Worm (Caenorhabditis elegans) whole organism, young adult: ENCODE measurements around the gene madf-8.

Source experiments
- D2030.7 ChIP-seq: fragments of 200-800 bp; sonication (Bioruptor generic); IDR thresholded peaks from 2 replicates; pipeline ENCODE4 v1.3.6; 2022; ENCODE audit warnings: missing genetic modification reagents, missing genetic modification characterization, missing compliant biosample characterization
- F33H1.4 ChIP-seq: fragments of 200-800 bp; sonication (Bioruptor generic); IDR thresholded peaks from 2 replicates; pipeline ENCODE4 v1.3.6; 2022; ENCODE audit warnings: missing genetic modification reagents, missing genetic modification characterization, missing compliant biosample characterization
- F39B2.1 ChIP-seq: fragments of 200-800 bp; sonication (Bioruptor generic); IDR thresholded peaks from 2 replicates; pipeline ENCODE4 v1.3.6; 2022; ENCODE audit warnings: missing genetic modification reagents, missing genetic modification characterization, missing compliant biosample characterization
- F49E8.2 ChIP-seq: sonication (generic microtip); optimal IDR thresholded peaks from 3 replicates; lab custom pipeline; 2017; ENCODE audit warnings: missing genetic modification characterization, mild to moderate bottlenecking, missing compliant biosample characterization, antibody characterized with exemption, moderate library complexity; ENCODE audit not compliant: insufficient read depth
- K11D2.4 ChIP-seq: fragments of 200-800 bp; sonication (Bioruptor generic); IDR thresholded peaks from 2 replicates; pipeline ENCODE4 v1.3.6; 2022; ENCODE audit warnings: missing genetic modification reagents, missing genetic modification characterization, missing compliant biosample characterization
- T26A5.8 ChIP-seq: sonication (generic microtip); optimal IDR thresholded peaks from 2 replicates; lab custom pipeline; 2016; ENCODE audit warnings: missing genetic modification characterization, missing compliant biosample characterization
- Y79H2A.3 ChIP-seq: fragments of 200-800 bp; sonication (Bioruptor generic); conservative IDR thresholded peaks from 2 replicates; pipeline ENCODE4 v1.3.6; 2022; ENCODE audit warnings: missing genetic modification reagents, missing genetic modification characterization, missing compliant biosample characterization
- ZK185.1 ChIP-seq: sonication (generic microtip); optimal IDR thresholded peaks from 2 replicates; lab custom pipeline; 2016; ENCODE audit warnings: mild to moderate bottlenecking, missing genetic modification characterization, missing compliant biosample characterization; ENCODE audit not compliant: poor library complexity, severe bottlenecking
- aptf-3 ChIP-seq: fragments of 200-800 bp; sonication (Bioruptor generic); IDR thresholded peaks from 2 replicates; pipeline ENCODE4 v1.3.6; 2022; ENCODE audit warnings: missing genetic modification characterization, missing compliant biosample characterization
- athp-1 ChIP-seq: sonication (generic microtip); optimal IDR thresholded peaks from 2 replicates; lab custom pipeline; 2017; ENCODE audit warnings: mild to moderate bottlenecking, missing genetic modification characterization, missing compliant biosample characterization
- attf-6 ChIP-seq: fragments of 200-800 bp; sonication (Bioruptor generic); IDR thresholded peaks from 2 replicates; pipeline ENCODE4 v1.3.6; 2022; ENCODE audit warnings: missing genetic modification reagents, missing genetic modification characterization, missing compliant biosample characterization
- bed-2 ChIP-seq: fragments of 200-800 bp; sonication (Bioruptor generic); IDR thresholded peaks from 2 replicates; pipeline ENCODE4 v1.3.6; 2022; ENCODE audit warnings: missing genetic modification reagents, missing genetic modification characterization, missing compliant biosample characterization
- cebp-1 ChIP-seq, 2 experiments: fragments of 200-800 bp in 1 of 2; sonication (Bioruptor generic) in 1 of 2; sonication (generic microtip) in 1 of 2; IDR thresholded peaks in 1 of 2; optimal IDR thresholded peaks in 1 of 2; 2 replicates each; pipeline versions ENCODE4 v1.3.6 to Lab custom; 2017 to 2022; ENCODE audit warnings: missing compliant biosample characterization in 2 of 2, missing genetic modification characterization in 2 of 2, mild to moderate bottlenecking in 1 of 2, missing genetic modification reagents in 1 of 2, moderate library complexity in 1 of 2
- cebp-2 ChIP-seq: fragments of 200-800 bp; sonication (Bioruptor generic); IDR thresholded peaks from 2 replicates; pipeline ENCODE4 v1.3.6; 2022; ENCODE audit warnings: missing genetic modification characterization, missing compliant biosample characterization
- ceh-100 ChIP-seq: fragments of 200-800 bp; sonication (Bioruptor generic); IDR thresholded peaks from 2 replicates; pipeline ENCODE4 v1.3.6; 2022; ENCODE audit warnings: missing genetic modification reagents, missing genetic modification characterization, missing compliant biosample characterization
- ceh-27 ChIP-seq: fragments of 200-800 bp; sonication (Bioruptor generic); optimal IDR thresholded peaks from 2 replicates; lab custom pipeline; 2018; ENCODE audit warnings: mild to moderate bottlenecking, missing genetic modification characterization, moderate library complexity, missing compliant biosample characterization
- ceh-40 ChIP-seq: fragments of 200-800 bp; sonication (Bioruptor generic); IDR thresholded peaks from 2 replicates; pipeline ENCODE4 v1.3.6; 2022; ENCODE audit warnings: missing genetic modification characterization, missing compliant biosample characterization
- chd-7 ChIP-seq: sonication (generic microtip); optimal IDR thresholded peaks from 2 replicates; lab custom pipeline; 2016; ENCODE audit warnings: mild to moderate bottlenecking, missing genetic modification characterization, moderate library complexity, missing compliant biosample characterization
- dox-1 ChIP-seq: fragments of 200-800 bp; sonication (Bioruptor generic); IDR thresholded peaks from 2 replicates; pipeline ENCODE4 v1.3.6; 2022; ENCODE audit warnings: missing genetic modification reagents, missing genetic modification characterization, missing compliant biosample characterization
- dpl-1 ChIP-seq: fragments of 150-350 bp; optimal IDR thresholded peaks from 2 replicates; lab custom pipeline; 2014; ENCODE audit warnings: missing biosample characterization, missing genetic modification reagents, missing genetic modification characterization
- efl-1 ChIP-seq: fragments of 150-350 bp; optimal IDR thresholded peaks from 2 replicates; lab custom pipeline; 2014; ENCODE audit warnings: missing biosample characterization, missing genetic modification reagents, missing genetic modification characterization
- egl-44 ChIP-seq: fragments of 200-800 bp; sonication (Bioruptor generic); IDR thresholded peaks from 2 replicates; pipeline ENCODE4 v1.3.6; 2022; ENCODE audit warnings: missing genetic modification reagents, missing genetic modification characterization, missing compliant biosample characterization
- ekl-4 ChIP-seq: fragments of 200-800 bp; sonication (Bioruptor generic); IDR thresholded peaks from 2 replicates; pipeline ENCODE4 v1.3.6; 2022; ENCODE audit warnings: missing genetic modification reagents, missing genetic modification characterization, missing compliant biosample characterization
- him-1 ChIP-seq: sonication (generic microtip); optimal IDR thresholded peaks from 2 replicates; lab custom pipeline; 2016; ENCODE audit warnings: missing genotype, missing genetic modification reagents, missing genetic modification characterization, missing compliant biosample characterization
- hsf-1 ChIP-seq: fragments of 200-800 bp; sonication (Bioruptor generic); IDR thresholded peaks from 2 replicates; pipeline ENCODE4 v1.3.6; 2022; ENCODE audit warnings: missing genetic modification reagents, missing genetic modification characterization, missing compliant biosample characterization
- lag-1 ChIP-seq: fragments of 200-800 bp; sonication (Bioruptor generic); IDR thresholded peaks from 2 replicates; pipeline ENCODE4 v1.3.6; 2022; ENCODE audit warnings: missing genetic modification reagents, missing genetic modification characterization, missing compliant biosample characterization
- lin-35 ChIP-seq, 3 experiments: fragments of 150-350 bp in 2 of 3; sonication (generic microtip) in 1 of 3; optimal IDR thresholded peaks; 2 replicates each; lab custom pipeline; 2014 to 2018; ENCODE audit warnings: missing biosample characterization in 3 of 3, missing genetic modification characterization in 3 of 3, missing genetic modification reagents in 3 of 3
- lin-54 ChIP-seq: fragments of 200-800 bp; sonication (Bioruptor generic); optimal IDR thresholded peaks from 2 replicates; lab custom pipeline; 2018; ENCODE audit warnings: mild to moderate bottlenecking, missing genetic modification characterization, missing compliant biosample characterization
- lir-1 ChIP-seq: fragments of 200-800 bp; sonication (Bioruptor generic); conservative IDR thresholded peaks from 2 replicates; pipeline ENCODE4 v1.3.6; 2022; ENCODE audit warnings: missing genetic modification reagents, missing genetic modification characterization, missing compliant biosample characterization
- lsl-1 ChIP-seq: fragments of 200-800 bp; sonication (Bioruptor generic); optimal IDR thresholded peaks from 2 replicates; lab custom pipeline; 2018; ENCODE audit warnings: mild to moderate bottlenecking, missing genetic modification characterization, moderate library complexity, missing compliant biosample characterization
- madf-6 ChIP-seq: fragments of 200-800 bp; sonication (Bioruptor generic); IDR thresholded peaks from 2 replicates; pipeline ENCODE4 v1.3.6; 2022; ENCODE audit warnings: missing genetic modification reagents, missing genetic modification characterization, missing compliant biosample characterization
- madf-8 ChIP-seq: fragments of 200-800 bp; sonication (Bioruptor generic); conservative IDR thresholded peaks from 2 replicates; pipeline ENCODE4 v1.3.6; 2022; ENCODE audit warnings: missing genetic modification reagents, missing genetic modification characterization, missing compliant biosample characterization
- mcd-1 ChIP-seq: fragments of 200-800 bp; sonication (Bioruptor generic); IDR thresholded peaks from 2 replicates; pipeline ENCODE4 v1.3.6; 2022; ENCODE audit warnings: missing genetic modification reagents, missing genetic modification characterization, missing compliant biosample characterization
- nfya-1 ChIP-seq: sonication (generic microtip); optimal IDR thresholded peaks from 2 replicates; lab custom pipeline; 2017; ENCODE audit warnings: antibody characterized with exemption, missing compliant biosample characterization, missing genetic modification characterization, borderline replicate concordance; ENCODE audit not compliant: insufficient read depth
- nhr-179 ChIP-seq: sonication (generic microtip); optimal IDR thresholded peaks from 2 replicates; lab custom pipeline; 2016; ENCODE audit warnings: mild to moderate bottlenecking, missing genetic modification characterization, missing compliant biosample characterization
- nhr-80 ChIP-seq: sonication (generic microtip); optimal IDR thresholded peaks from 2 replicates; lab custom pipeline; 2016; ENCODE audit warnings: missing genetic modification characterization, missing compliant biosample characterization
- pbrm-1 ChIP-seq: fragments of 200-800 bp; sonication (Bioruptor generic); IDR thresholded peaks from 2 replicates; pipeline ENCODE4 v1.3.6; 2022; ENCODE audit warnings: missing genetic modification reagents, missing genetic modification characterization, missing compliant biosample characterization
- rpc-1 ChIP-seq, 2 experiments: fragments of 150-350 bp in 1 of 2; sonication (generic microtip) in 1 of 2; optimal IDR thresholded peaks; 2 replicates each; lab custom pipeline; 2014 to 2018; ENCODE audit warnings: missing biosample characterization in 1 of 2, missing genetic modification characterization in 1 of 2, missing genetic modification reagents in 1 of 2, missing genotype in 1 of 2
- sea-2 ChIP-seq: fragments of 200-800 bp; sonication (Bioruptor generic); IDR thresholded peaks from 2 replicates; pipeline ENCODE4 v1.3.6; 2022; ENCODE audit warnings: missing genetic modification characterization, missing compliant biosample characterization
- somi-1 ChIP-seq: fragments of 200-800 bp; sonication (Bioruptor generic); optimal IDR thresholded peaks from 2 replicates; lab custom pipeline; 2018; ENCODE audit warnings: mild to moderate bottlenecking, missing genetic modification characterization, missing compliant biosample characterization
- tbp1 ChIP-seq: fragments of 200-800 bp; sonication (Bioruptor generic); optimal IDR thresholded peaks from 2 replicates; lab custom pipeline; 2018; ENCODE audit warnings: mild to moderate bottlenecking, missing genetic modification characterization, missing compliant biosample characterization
- tlf-1 ChIP-seq: fragments of 200-800 bp; sonication (Bioruptor generic); optimal IDR thresholded peaks from 2 replicates; lab custom pipeline; 2018; ENCODE audit warnings: mild to moderate bottlenecking, missing genetic modification characterization, missing compliant biosample characterization
- xnd-1 ChIP-seq: sonication (generic microtip); optimal IDR thresholded peaks from 2 replicates; lab custom pipeline; 2016; ENCODE audit warnings: missing genotype, missing genetic modification reagents, missing genetic modification characterization, missing compliant biosample characterization
- ztf-3 ChIP-seq: fragments of 200-800 bp; sonication (Bioruptor generic); optimal IDR thresholded peaks from 2 replicates; lab custom pipeline; 2018; ENCODE audit warnings: mild to moderate bottlenecking, missing genetic modification characterization, missing compliant biosample characterization

The madf-8 gene

DNA sequence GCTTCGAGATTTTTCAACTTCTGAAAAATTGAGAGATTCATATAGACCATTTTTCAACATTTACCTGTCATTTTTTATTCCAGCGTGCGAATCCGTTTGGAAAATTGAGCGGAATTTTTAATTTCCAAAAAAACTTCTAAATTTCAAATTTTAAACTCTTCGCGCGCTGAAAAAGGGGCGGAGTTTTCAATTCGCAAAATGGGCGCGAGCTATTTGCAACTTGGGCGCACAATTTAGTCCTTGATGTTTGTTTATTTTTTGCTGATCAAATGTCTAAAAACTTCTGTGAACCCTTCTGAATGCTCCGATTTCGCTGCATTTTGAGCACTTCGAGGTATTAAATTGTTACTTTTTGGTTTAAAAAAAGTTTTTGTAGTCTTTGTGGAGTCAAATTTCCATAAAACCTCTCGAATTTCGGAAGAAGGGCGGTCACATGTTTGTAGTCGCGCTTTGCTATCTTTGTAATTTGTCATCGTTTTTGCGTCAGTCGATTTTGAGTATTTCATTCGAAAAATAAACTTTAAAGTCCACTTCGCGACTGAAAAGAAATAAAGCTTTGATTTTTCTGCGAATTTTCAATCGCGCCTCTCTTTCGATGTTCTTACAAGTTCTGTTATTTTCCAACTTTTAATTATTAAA lies at the start of gene madf-8, which contains the start of gene gsr-1:
TSS of gene madf-8 (minus strand) at position 156 of the 639 bp plus-strand sequence.
TSS of gene gsr-1 (plus strand) at position 231 of the 639 bp plus-strand sequence.
- TF ChIP-seq dpl-1 (GFP tag; lab: Kevin White, UChicago) (peak; percentile 36), nhr-80 (tag; lab: Kevin White, UChicago) (no peak), dox-1 (GFP tag; lab: Robert Waterston, UW) (peak; percentile 45; the same call in 1 of the 2 replicates), bed-2 (GFP tag; lab: Robert Waterston, UW) (no peak), nhr-179 (tag; lab: Kevin White, UChicago) (no peak), mcd-1 (GFP tag; lab: Robert Waterston, UW) (peak; percentile 27; the same call in 1 of the 2 replicates), ceh-100 (GFP tag; lab: Robert Waterston, UW) (peak; percentile 15; the same call in 1 of the 2 replicates), F39B2.1 (GFP tag; lab: Robert Waterston, UW) (no peak), lin-54 (peak; percentile 45), attf-6 (no peak), efl-1 (peak; percentile 55), cebp-1 (GFP tag; IDR thresholded peaks at IDR 0.05; lab: Robert Waterston, UW) (no peak), cebp-1 (tag; optimal IDR thresholded peaks at IDR 0.05; lab: Kevin White, UChicago) (peak; percentile 14), him-1 (tag; lab: Kevin White, UChicago) (peak; percentile 8), ZK185.1 (tag; lab: Kevin White, UChicago) (peak; percentile 17), pbrm-1 (no peak), madf-6 (GFP tag; lab: Robert Waterston, UW) (peak; percentile 70), lin-35 (GFP tag; optimal IDR thresholded peaks at IDR 0.05; lab: Kevin White, UChicago) (peak in 1 of 3 experiments; percentile 33), xnd-1 (peak; percentile 16), cebp-2 (GFP tag; lab: Robert Waterston, UW) (no peak), F33H1.4 (0 out of 2 replicates have a peak, but pooled peaks have one; percentile 12), lsl-1 (peak; percentile 34), madf-8 (GFP tag; lab: Robert Waterston, UW) (0 out of 2 replicates have a peak, but pooled peaks have one; percentile 21), D2030.7 (GFP tag; lab: Robert Waterston, UW) (peak; percentile 39; the same call in 1 of the 2 replicates)

DNA sequence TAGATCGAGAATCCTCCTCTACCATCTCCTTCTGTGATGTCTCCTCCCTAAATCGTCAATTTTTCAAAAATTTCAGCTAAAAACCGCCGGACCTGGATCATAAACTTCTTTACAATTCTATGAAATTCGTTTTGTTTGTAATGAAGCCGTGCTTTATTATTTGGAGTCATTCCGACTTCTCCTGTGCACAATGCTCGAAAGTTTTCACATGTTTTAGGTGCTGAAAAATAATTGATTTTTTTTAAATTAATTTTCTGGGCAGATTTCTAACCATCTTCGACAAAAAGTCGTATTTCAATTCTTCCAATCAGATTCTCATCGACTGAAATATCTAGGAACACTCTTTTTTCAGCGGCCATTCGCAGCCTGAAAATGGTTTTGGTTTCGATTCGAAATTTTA lies 48.6 kb upstream of the madf-8 start, which contains the start of gene cyn-9:
TSS of gene cyn-9 (minus strand) at position 366 of the 400 bp plus-strand sequence.
- TF ChIP-seq xnd-1 (no peak), aptf-3 (GFP tag; lab: Robert Waterston, UW) (no peak), somi-1 (GFP tag; lab: Kevin White, UChicago) (no peak), tlf-1 (GFP tag; lab: Kevin White, UChicago) (no peak), lin-54 (peak; percentile 32), chd-7 (tag; lab: Kevin White, UChicago) (no peak), hsf-1 (GFP tag; lab: Robert Waterston, UW) (0 out of 2 replicates have a peak, but pooled peaks have one; percentile 20), ceh-40 (GFP tag; lab: Robert Waterston, UW) (no peak), Y79H2A.3 (GFP tag; lab: Robert Waterston, UW) (no peak), lag-1 (GFP tag; lab: Robert Waterston, UW) (no peak), athp-1 (tag; lab: Kevin White, UChicago) (peak; percentile 33), ceh-27 (GFP tag; lab: Kevin White, UChicago) (no peak), T26A5.8 (tag; lab: Kevin White, UChicago) (no peak), F49E8.2 (tag; lab: Kevin White, UChicago) (no peak), D2030.7 (GFP tag; lab: Robert Waterston, UW) (no peak), F39B2.1 (GFP tag; lab: Robert Waterston, UW) (0 out of 2 replicates have a peak, but pooled peaks have one; percentile 21), pbrm-1 (no peak), egl-44 (no peak), K11D2.4 (GFP tag; lab: Robert Waterston, UW) (no peak), him-1 (tag; lab: Kevin White, UChicago) (no peak), nfya-1 (no peak), lir-1 (GFP tag; lab: Robert Waterston, UW) (no peak), tbp1 (no peak), rpc-1 (optimal IDR thresholded peaks at IDR 0.05; lab: Kevin White, UChicago) (no peak), rpc-1 (tag; optimal IDR thresholded peaks at IDR 0.05; lab: Kevin White, UChicago) (no peak), ekl-4 (GFP tag; lab: Robert Waterston, UW) (peak; percentile 56; the same call in 1 of the 2 replicates), sea-2 (GFP tag; lab: Robert Waterston, UW) (no peak), ztf-3 (GFP tag; lab: Kevin White, UChicago) (peak; percentile 37), cebp-1 (GFP tag; IDR thresholded peaks at IDR 0.05; lab: Robert Waterston, UW) (no peak), cebp-1 (tag; optimal IDR thresholded peaks at IDR 0.05; lab: Kevin White, UChicago) (peak; percentile 3), bed-2 (GFP tag; lab: Robert Waterston, UW) (no peak)
